Worm (Caenorhabditis elegans): ENCODE measurements around the gene Y72A10A.1.

The Y72A10A.1 gene

ce11 chrX:6091967-6092366, 46.2 kb downstream of the Y72A10A.1 start, which contains the start of gene hsp-3 (continued):
- peak; percentile 66 for TF ChIP-seq sdz-12 (GFP tag; optimal IDR thresholded peaks at IDR 0.05)
- peak; percentile 79 for TF ChIP-seq daf-8 (GFP tag; IDR thresholded peaks at IDR 0.05)
- no peak for TF ChIP-seq Y105C5A.15 (GFP tag; IDR thresholded peaks at IDR 0.05)
- TF ChIP-seq dve-1 (tag; optimal IDR thresholded peaks at IDR 0.05; ENCODE audit: insufficient read depth) = peak; percentile 99
- peak; percentile 99 for TF ChIP-seq aha-1 (tag)
- TF ChIP-seq mes-2 (tag; optimal IDR thresholded peaks at IDR 0.05; ENCODE audit: poor library complexity, severe bottlenecking) = peak; percentile 70
- TF ChIP-seq lsy-2 (tag; optimal IDR thresholded peaks at IDR 0.05) = peak; percentile 90 to 96
- no peak for TF ChIP-seq dmd-8 (GFP tag; IDR thresholded peaks at IDR 0.05)
- TF ChIP-seq mdt-29 (GFP tag; IDR thresholded peaks at IDR 0.05) = peak; percentile 95
- no peak for TF ChIP-seq zip-2 (tag; optimal IDR thresholded peaks at IDR 0.05)
- no peak for TF ChIP-seq tag-97 (GFP tag; IDR thresholded peaks at IDR 0.05)
- peak; percentile 92 for TF ChIP-seq gei-8 (GFP tag; optimal IDR thresholded peaks at IDR 0.05)
- TF ChIP-seq lin-15B (tag; optimal IDR thresholded peaks at IDR 0.05) = peak; percentile 54
- peak; percentile 2 for TF ChIP-seq ceh-28 (tag; optimal IDR thresholded peaks at IDR 0.05)
- peak; percentile 56; the same call in 1 of the 2 replicates for TF ChIP-seq Y75B8A.6 (GFP tag; IDR thresholded peaks at IDR 0.05)
- peak; percentile 32 for TF ChIP-seq pqm-1 (tag; optimal IDR thresholded peaks at IDR 0.05)
- peak; percentile 86 for TF ChIP-seq duxl-1 (tag; optimal IDR thresholded peaks at IDR 0.05; ENCODE audit: poor library complexity)
- peak; percentile 86 for TF ChIP-seq F10B5.3 (tag; optimal IDR thresholded peaks at IDR 0.05)
- TF ChIP-seq nhr-28 (tag; optimal IDR thresholded peaks at IDR 0.05) = peak; percentile 92
- TF ChIP-seq rbr-2 (tag; optimal IDR thresholded peaks at IDR 0.05) = peak; percentile 97
- no peak for TF ChIP-seq nhr-76 (tag; optimal IDR thresholded peaks at IDR 0.05)
- no peak for TF ChIP-seq ZK337.2 (GFP tag; IDR thresholded peaks at IDR 0.05)
- 0 out of 4 replicates have a peak, but pooled peaks of 1 of the 2 experiments have one; percentile 28 for TF ChIP-seq madf-5 (GFP tag; IDR thresholded peaks at IDR 0.05)
- TF ChIP-seq lir-3 (tag; optimal IDR thresholded peaks at IDR 0.05) = peak; percentile 63
- peak; percentile 91 for TF ChIP-seq fkh-10 (GFP tag; optimal IDR thresholded peaks at IDR 0.05)
- TF ChIP-seq F37D6.2 (tag; optimal IDR thresholded peaks at IDR 0.05) = peak; percentile 92
- TF ChIP-seq lin-38 (GFP tag; IDR thresholded peaks at IDR 0.05) = peak; percentile 88
- no peak for TF ChIP-seq cey-2 (tag; optimal IDR thresholded peaks at IDR 0.05; ENCODE audit: borderline replicate concordance, insufficient read depth)
- no peak for TF ChIP-seq unc-39 (tag; optimal IDR thresholded peaks at IDR 0.05)
- TF ChIP-seq ctbp-1 (GFP tag; IDR thresholded peaks at IDR 0.05) = peak; percentile 95
- peak; percentile 99 for TF ChIP-seq dmd-6 (GFP tag; IDR thresholded peaks at IDR 0.05)
- peak; percentile 95 for TF ChIP-seq D1046.2 (GFP tag; IDR thresholded peaks at IDR 0.05)
- TF ChIP-seq ceh-44 (GFP tag; IDR thresholded peaks at IDR 0.05) = no peak
- no peak for TF ChIP-seq skn-1 (tag; optimal IDR thresholded peaks at IDR 0.05)
- peak; percentile 96 for TF ChIP-seq saeg-2 (GFP tag; IDR thresholded peaks at IDR 0.05)
- TF ChIP-seq nhr-11 (tag; optimal IDR thresholded peaks at IDR 0.05) = peak; percentile 94
- TF ChIP-seq nhr-25 (tag; optimal IDR thresholded peaks at IDR 0.05; ENCODE audit: borderline replicate concordance, insufficient read depth) = peak; percentile 98
- TF ChIP-seq madf-9 (GFP tag; conservative IDR thresholded peaks at IDR 0.05) = peak; percentile 94
- peak; percentile 66 for TF ChIP-seq nhr-10 (tag; optimal IDR thresholded peaks at IDR 0.05)
- no peak for TF ChIP-seq F49E8.2 (tag; optimal IDR thresholded peaks at IDR 0.05; ENCODE audit: borderline replicate concordance)
- TF ChIP-seq hlh-30 (tag; optimal IDR thresholded peaks at IDR 0.05; ENCODE audit: insufficient read depth) = peak; percentile 95
- peak; percentile 93 for TF ChIP-seq dmd-9 (GFP tag; IDR thresholded peaks at IDR 0.05)
- TF ChIP-seq pha-4 (GFP tag; IDR thresholded peaks at IDR 0.05) = peak; percentile 96
- TF ChIP-seq pha-4 (tag; optimal IDR thresholded peaks at IDR 0.05) = no peak
- TF ChIP-seq arid-1 (GFP tag; conservative IDR thresholded peaks at IDR 0.05) = peak; percentile 97
- TF ChIP-seq unc-62 (GFP tag; optimal IDR thresholded peaks at IDR 0.05 in 1 of 2) = peak; percentile 7 to 97
- TF ChIP-seq unc-62 (tag; optimal IDR thresholded peaks at IDR 0.05) = no peak
- TF ChIP-seq Y5F2A.4 (GFP tag; optimal IDR thresholded peaks at IDR 0.05) = peak; percentile 43
- TF ChIP-seq hif-1 (tag; optimal IDR thresholded peaks at IDR 0.05) = peak; percentile 62 to 92
- TF ChIP-seq lim-7 (GFP tag; IDR thresholded peaks at IDR 0.05) = 0 out of 2 replicates have a peak, but pooled peaks have one; percentile 50
